Worm (Caenorhabditis elegans): ENCODE results near the gene T13A10.2.

- no peak for TF ChIP-seq sox-4 (tag; optimal IDR thresholded peaks at IDR 0.05)
- no peak for TF ChIP-seq pag-3 (tag; optimal IDR thresholded peaks at IDR 0.05; ENCODE audit: borderline replicate concordance, insufficient read depth)
- TF ChIP-seq ces-1 (GFP tag; optimal IDR thresholded peaks at IDR 0.05): no peak
Observed at ce11 chrIV:6219429-6219828, 33.7 kb upstream of the T13A10.2 start, which contains the start of gene C49A9.4.
